Worm (Caenorhabditis elegans): ENCODE measurements around the gene Y73C8B.3.
A peak's percentile ranks its signal among the peaks of the same experiment; 100 is the strongest.

Y73C8B.3 gene

ce11 chrV:3204433-3204832 lies 11.4 kb upstream of the Y73C8B.3 start:
- TF ChIP-seq daf-12 (tag; optimal IDR thresholded peaks at IDR 0.05) (no peak), elt-2 (tag; optimal IDR thresholded peaks at IDR 0.05) (no peak), nfya-1 (tag; optimal IDR thresholded peaks at IDR 0.05; ENCODE audit: insufficient read depth) (no peak), tbx-2 (tag; optimal IDR thresholded peaks at IDR 0.05) (no peak), egl-27 (tag; optimal IDR thresholded peaks at IDR 0.05) (no peak), ztf-4 (tag; optimal IDR thresholded peaks at IDR 0.05) (no peak), aly-2 (tag; optimal IDR thresholded peaks at IDR 0.05) (no peak), unc-62 (GFP tag; optimal IDR thresholded peaks at IDR 0.05) (no peak), unc-39 (tag; optimal IDR thresholded peaks at IDR 0.05) (no peak), ceh-16 (tag; optimal IDR thresholded peaks at IDR 0.05) (no peak), jun-1 (tag; optimal IDR thresholded peaks at IDR 0.05) (no peak), fkh-10 (GFP tag; optimal IDR thresholded peaks at IDR 0.05) (no peak)

ce11 chrV:3200323-3200722 lies 7.3 kb upstream of the Y73C8B.3 start, which contains the start of gene K08D9.4:
TSS of gene K08D9.4 (minus strand) at chrV:3200423.
- TF ChIP-seq nhr-43 (tag; optimal IDR thresholded peaks at IDR 0.05; ENCODE audit: poor library complexity, severe bottlenecking) = no peak
- TF ChIP-seq tbx-2 (tag; optimal IDR thresholded peaks at IDR 0.05) = no peak
- no peak for TF ChIP-seq unc-39 (tag; optimal IDR thresholded peaks at IDR 0.05)
- TF ChIP-seq hmg-11 (tag; optimal IDR thresholded peaks at IDR 0.05) = no peak
- TF ChIP-seq ztf-4 (tag; optimal IDR thresholded peaks at IDR 0.05) = no peak
- TF ChIP-seq R02D3.7 (tag; optimal IDR thresholded peaks at IDR 0.05) = no peak
- no peak for TF ChIP-seq nhr-11 (tag; optimal IDR thresholded peaks at IDR 0.05)
- no peak for TF ChIP-seq ztf-11 (tag; optimal IDR thresholded peaks at IDR 0.05)
- no peak for TF ChIP-seq ZK546.5 (tag; optimal IDR thresholded peaks at IDR 0.05)

- TF ChIP-seq unc-39 (tag; optimal IDR thresholded peaks at IDR 0.05) = no peak
- no peak for TF ChIP-seq ZK546.5 (tag; optimal IDR thresholded peaks at IDR 0.05)
- no peak for TF ChIP-seq daf-12 (tag; optimal IDR thresholded peaks at IDR 0.05)
- TF ChIP-seq sea-2 (GFP tag; optimal IDR thresholded peaks at IDR 0.05) = no peak
- TF ChIP-seq nhr-23 (tag; optimal IDR thresholded peaks at IDR 0.05) = peak; percentile 41
- no peak for TF ChIP-seq snpc-4 (tag; optimal IDR thresholded peaks at IDR 0.05)
- no peak for TF ChIP-seq lin-39 (tag; optimal IDR thresholded peaks at IDR 0.05)
- no peak for TF ChIP-seq nhr-77 (tag; optimal IDR thresholded peaks at IDR 0.05)
- no peak for TF ChIP-seq elt-1 (tag; optimal IDR thresholded peaks at IDR 0.05)
- TF ChIP-seq nfya-1 (tag; optimal IDR thresholded peaks at IDR 0.05; ENCODE audit: insufficient read depth) = peak; percentile 22
- peak; percentile 85 for TF ChIP-seq nhr-11 (tag; optimal IDR thresholded peaks at IDR 0.05)
- TF ChIP-seq nhr-25 (tag; optimal IDR thresholded peaks at IDR 0.05) = peak; percentile 37
- TF ChIP-seq elt-2 (tag; optimal IDR thresholded peaks at IDR 0.05) = peak; percentile 28
- TF ChIP-seq fkh-2 (tag; optimal IDR thresholded peaks at IDR 0.05) = no peak
- TF ChIP-seq ceh-9 (tag; optimal IDR thresholded peaks at IDR 0.05) = no peak
- TF ChIP-seq nhr-43 (tag; optimal IDR thresholded peaks at IDR 0.05; ENCODE audit: poor library complexity, severe bottlenecking) = no peak
- TF ChIP-seq ama-1 (optimal IDR thresholded peaks at IDR 0.05) = no peak
Observed at ce11 chrV:3196832-3197329, 3.8 kb upstream of the Y73C8B.3 start, which contains the start of the genes Y73C8B.1 and Y73C8B.5. TSS of gene Y73C8B.1 (minus strand) at chrV:3196882. TSS of gene Y73C8B.5 (plus strand) at chrV:3197268.

ce11 chrV:3195814-3196213 lies 2.8 kb upstream of the Y73C8B.3 start:
- TF ChIP-seq egl-5 (tag; optimal IDR thresholded peaks at IDR 0.05) (no peak), lsy-12 (tag; optimal IDR thresholded peaks at IDR 0.05) (no peak), nfya-1 (tag; optimal IDR thresholded peaks at IDR 0.05; ENCODE audit: insufficient read depth) (peak; percentile 91), nhr-43 (tag; optimal IDR thresholded peaks at IDR 0.05; ENCODE audit: poor library complexity, severe bottlenecking) (no peak)

DNA sequence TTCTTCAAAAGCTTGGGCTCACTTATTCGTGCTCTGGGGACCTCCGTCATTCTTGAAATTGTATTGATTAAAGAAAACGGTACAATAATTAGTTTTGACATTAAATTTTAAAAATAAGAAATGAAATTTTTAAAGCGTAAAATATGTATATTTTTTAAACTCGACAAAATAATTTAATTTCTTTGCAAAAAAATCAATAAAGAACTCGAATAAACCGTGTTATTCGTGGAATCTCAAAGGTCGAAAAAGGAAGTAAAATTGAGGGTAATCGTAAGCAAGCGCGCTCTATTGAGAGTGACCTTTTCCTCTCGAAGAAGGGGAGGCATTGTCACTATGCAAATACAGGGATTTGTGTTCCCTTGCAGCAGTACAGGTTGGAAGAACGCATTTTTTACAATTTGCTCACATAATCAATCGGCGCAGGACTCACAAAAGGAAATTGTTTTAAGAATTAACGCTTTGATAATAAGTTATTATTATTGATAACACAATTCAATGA lies 2.0 kb upstream of the Y73C8B.3 start, which contains the start of gene Y73C8B.2:
Gene Y73C8B.2, minus strand, starts transcription at position 51 of the 499 bp plus-strand sequence.
- peak; percentile 48 for TF ChIP-seq nfya-1 (tag; optimal IDR thresholded peaks at IDR 0.05; ENCODE audit: insufficient read depth)
- peak; percentile 33 for TF ChIP-seq elt-2 (tag; optimal IDR thresholded peaks at IDR 0.05)
- peak; percentile 50 for TF ChIP-seq nhr-25 (tag; optimal IDR thresholded peaks at IDR 0.05)
- TF ChIP-seq ztf-4 (tag; optimal IDR thresholded peaks at IDR 0.05) = no peak
- peak; percentile 78 for TF ChIP-seq pha-4 (tag; optimal IDR thresholded peaks at IDR 0.05)
- TF ChIP-seq hmg-11 (tag; optimal IDR thresholded peaks at IDR 0.05) = peak; percentile 19
- TF ChIP-seq lin-15B (tag; optimal IDR thresholded peaks at IDR 0.05) = peak; percentile 54
- TF ChIP-seq nhr-23 (tag; optimal IDR thresholded peaks at IDR 0.05) = peak; percentile 59
- peak; percentile 2 for TF ChIP-seq pqm-1 (tag; optimal IDR thresholded peaks at IDR 0.05)
- no peak for TF ChIP-seq lsy-12 (tag; optimal IDR thresholded peaks at IDR 0.05)
- no peak for TF ChIP-seq egl-27 (tag; optimal IDR thresholded peaks at IDR 0.05)

All from whole organism, L3 larva.